Fruit fly (Drosophila melanogaster) whole organism, embryonic: Measurements from ENCODE around the gene Ctr1B.

ENCODE experiments used
- CG17361 ChIP-seq: fragments of 200-800 bp; sonication (Bioruptor generic); IDR thresholded peaks from 3 replicates; pipeline ENCODE4 v1.3.6; 2022; ENCODE audit warnings: missing biosample characterization, missing genetic modification characterization
- CG17385 ChIP-seq: fragments of 200-800 bp; sonication (Bioruptor generic); optimal IDR thresholded peaks from 3 replicates; lab custom pipeline; 2018; ENCODE audit warnings: missing biosample characterization, mild to moderate bottlenecking, missing genetic modification characterization
- Gug ChIP-seq: fragments of 200-800 bp; sonication (Bioruptor generic); IDR thresholded peaks from 4 replicates; pipeline ENCODE4 v1.3.6; 2022; ENCODE audit warnings: missing biosample characterization, missing genetic modification characterization
- Nf-YB ChIP-seq: fragments of 200-800 bp; sonication (Bioruptor generic); optimal IDR thresholded peaks from 3 replicates; lab custom pipeline; 2019; ENCODE audit warnings: missing biosample characterization, mild to moderate bottlenecking, missing genetic modification characterization, moderate library complexity
- br ChIP-seq: fragments of >200 bp; optimal IDR thresholded peaks from 2 replicates; lab custom pipeline; 2017
- lilli ChIP-seq: fragments of 200-800 bp; sonication (Bioruptor generic); optimal IDR thresholded peaks from 3 replicates; lab custom pipeline; 2016; ENCODE audit warnings: missing biosample characterization, missing genetic modification characterization
- tll ChIP-seq, 2 experiments: fragments of 200-800 bp in 1 of 2; fragments of >200 bp in 1 of 2; sonication (Bioruptor generic) in 1 of 2; optimal IDR thresholded peaks; 2 replicates each; lab custom pipeline; 2017 to 2019; ENCODE audit warnings: missing biosample characterization in 2 of 2, missing genetic modification characterization in 2 of 2, mild to moderate bottlenecking in 1 of 2, moderate library complexity in 1 of 2
- vnd ChIP-seq: fragments of 200-800 bp; sonication (Bioruptor generic); IDR thresholded peaks from 3 replicates; pipeline ENCODE4 v1.3.6; 2022; ENCODE audit warnings: missing biosample characterization, missing genetic modification characterization; ENCODE audit not compliant: partially characterized antibody

- TF ChIP-seq CG17361 (GFP tag; lab: Robert Waterston, UW) (no peak), vnd (no peak), Gug (no peak), br (lab: Kevin White, UChicago) (no peak), Nf-YB (no peak), CG17385 (GFP tag; lab: Kevin White, UChicago) (no peak), tll (GFP tag; optimal IDR thresholded peaks at IDR 0.05; lab: Kevin White, UChicago) (no peak), lilli (GFP tag; lab: Kevin White, UChicago) (no peak)
These were observed 36.6 kb downstream of the Ctr1B start for dm6 chr3R:8353994-8354393.
